Worm (Caenorhabditis elegans) whole organism, L2 larva: ENCODE results near the gene K10G6.9.

Experiments used
- elt-3 ChIP-seq: sonication (generic microtip); optimal IDR thresholded peaks from 2 replicates; lab custom pipeline; 2017; ENCODE audit warnings: missing biosample characterization, missing genetic modification characterization
- skn-1 ChIP-seq: sonication (generic microtip); optimal IDR thresholded peaks from 2 replicates; lab custom pipeline; 2017; ENCODE audit warnings: missing biosample characterization, missing genetic modification characterization

ce11 chrII:3954838-3955237 lies 17.2 kb upstream of the K10G6.9 start:
- TF ChIP-seq skn-1 (tag; lab: Kevin White, UChicago) (no peak), elt-3 (tag; lab: Kevin White, UChicago) (no peak)
